Worm (Caenorhabditis elegans): ENCODE results near the gene Y61A9LA.12.

- TF ChIP-seq egl-27 (tag; optimal IDR thresholded peaks at IDR 0.05) (no peak), hmg-1.1 (GFP tag; IDR thresholded peaks at IDR 0.05) (no peak), aly-2 (tag; optimal IDR thresholded peaks at IDR 0.05) (no peak), spr-3 (GFP tag; optimal IDR thresholded peaks at IDR 0.05) (no peak), ceh-82 (tag; optimal IDR thresholded peaks at IDR 0.05) (no peak), F49E8.2 (tag; optimal IDR thresholded peaks at IDR 0.05; ENCODE audit: borderline replicate concordance) (no peak), ztf-7 (tag; optimal IDR thresholded peaks at IDR 0.05) (no peak), F37D6.2 (tag; optimal IDR thresholded peaks at IDR 0.05) (no peak), nhr-25 (tag; optimal IDR thresholded peaks at IDR 0.05; ENCODE audit: borderline replicate concordance, insufficient read depth) (no peak), unc-62 (GFP tag; optimal IDR thresholded peaks at IDR 0.05 in 1 of 2) (no peak), unc-62 (tag; optimal IDR thresholded peaks at IDR 0.05) (no peak), php-3 (GFP tag; IDR thresholded peaks at IDR 0.05) (no peak), zfp-2 (tag; optimal IDR thresholded peaks at IDR 0.05) (no peak)
Observed at ce11 chrV:4539855-4540254, 13.8 kb upstream of the Y61A9LA.12 start.
